Fruit fly (Drosophila melanogaster) Kc167 (cell line): ENCODE data around the gene CG17746.

Experiments
- Myc ChIP-seq: fragments of >200 bp; optimal IDR thresholded peaks from 2 replicates; lab custom pipeline; 2017; ENCODE audit warnings: missing external identifiers
- Sin3A ChIP-seq: fragments of >200 bp; optimal IDR thresholded peaks from 2 replicates; lab custom pipeline; 2018; ENCODE audit warnings: missing external identifiers
- h ChIP-seq: fragments of >200 bp; optimal IDR thresholded peaks from 3 replicates; lab custom pipeline; 2018; ENCODE audit warnings: missing external identifiers
- insv ChIP-seq: fragments of >200 bp; optimal IDR thresholded peaks from 3 replicates; lab custom pipeline; 2018; ENCODE audit warnings: missing external identifiers
- psq ChIP-seq: fragments of >200 bp; optimal IDR thresholded peaks from 2 replicates; lab custom pipeline; 2017; ENCODE audit warnings: missing external identifiers
- ttk ChIP-seq: sonication (Bioruptor generic); optimal IDR thresholded peaks from 2 replicates; lab custom pipeline; 2017; ENCODE audit warnings: missing external identifiers

CG17746 gene

dm6 chr3L:3246378-3247129, 7.2 kb upstream of the CG17746 start:
- TF ChIP-seq ttk (lab: Kevin White, UChicago) (no peak), insv (lab: Kevin White, UChicago) (no peak), Sin3A (lab: Kevin White, UChicago) (no peak)

- TF ChIP-seq Sin3A (lab: Kevin White, UChicago) (no peak), ttk (lab: Kevin White, UChicago) (no peak), Myc (no peak)
Observed at dm6 chr3L:3245189-3245588, 5.8 kb upstream of the CG17746 start.

dm6 chr3L:3244244-3245144, 5.1 kb upstream of the CG17746 start, which contains the start of gene CG12078:
Gene CG12078, minus strand, starts transcription at chr3L:3244294.
- TF ChIP-seq h (no peak), Myc (no peak), psq (lab: Kevin White, UChicago) (no peak), insv (lab: Kevin White, UChicago) (no peak), Sin3A (lab: Kevin White, UChicago) (no peak), ttk (lab: Kevin White, UChicago) (no peak)

dm6 chr3L:3242121-3243083, 3.0 kb upstream of the CG17746 start:
- no peak for TF ChIP-seq ttk (lab: Kevin White, UChicago)
- no peak for TF ChIP-seq insv (lab: Kevin White, UChicago)
- TF ChIP-seq h: no peak
- no peak for TF ChIP-seq Myc
- no peak for TF ChIP-seq psq (lab: Kevin White, UChicago)
- no peak for TF ChIP-seq Sin3A (lab: Kevin White, UChicago)

- no peak for TF ChIP-seq Sin3A (lab: Kevin White, UChicago)
- TF ChIP-seq ttk (lab: Kevin White, UChicago): no peak
- no peak for TF ChIP-seq insv (lab: Kevin White, UChicago)
- TF ChIP-seq h: no peak
- TF ChIP-seq psq (lab: Kevin White, UChicago): no peak
- TF ChIP-seq Myc: no peak
Observed at dm6 chr3L:3241368-3241640, 1.9 kb upstream of the CG17746 start.

dm6 chr3L:3240597-3241367, 1.4 kb upstream of the CG17746 start:
- TF ChIP-seq insv (lab: Kevin White, UChicago) (no peak), psq (lab: Kevin White, UChicago) (no peak)

- TF ChIP-seq insv (lab: Kevin White, UChicago) (no peak), Sin3A (lab: Kevin White, UChicago) (no peak), h (no peak), Myc (no peak), ttk (lab: Kevin White, UChicago) (no peak), psq (lab: Kevin White, UChicago) (no peak)
Observed at dm6 chr3L:3239785-3240596, 613 bp upstream of the CG17746 start.

- TF ChIP-seq Sin3A (lab: Kevin White, UChicago) (no peak), insv (lab: Kevin White, UChicago) (no peak), psq (lab: Kevin White, UChicago) (no peak), ttk (lab: Kevin White, UChicago) (no peak), h (no peak), Myc (no peak)
Observed at dm6 chr3L:3236319-3236718, 3.1 kb downstream of the CG17746 start.

- TF ChIP-seq h: no peak
- no peak for TF ChIP-seq Myc
- TF ChIP-seq psq (lab: Kevin White, UChicago): no peak
- no peak for TF ChIP-seq insv (lab: Kevin White, UChicago)
- no peak for TF ChIP-seq Sin3A (lab: Kevin White, UChicago)
- TF ChIP-seq ttk (lab: Kevin White, UChicago): no peak
Observed at dm6 chr3L:3226458-3226783, 13.0 kb downstream of the CG17746 start.

- TF ChIP-seq psq (lab: Kevin White, UChicago) (no peak), Myc (no peak), ttk (lab: Kevin White, UChicago) (no peak), Sin3A (lab: Kevin White, UChicago) (no peak), h (no peak), insv (lab: Kevin White, UChicago) (no peak)
Observed at dm6 chr3L:3225769-3226457, 13.5 kb downstream of the CG17746 start.
